Worm (Caenorhabditis elegans) whole organism, late embryonic: ENCODE data around the gene tax-6.

Source experiments
- C08G9.2 ChIP-seq: sonication (generic microtip); optimal IDR thresholded peaks from 2 replicates; lab custom pipeline; 2016; ENCODE audit warnings: mild to moderate bottlenecking, missing genetic modification characterization, moderate library complexity, missing compliant biosample characterization
- ama-1 ChIP-seq: fragments of 150-350 bp; optimal IDR thresholded peaks from 2 replicates; lab custom pipeline; 2014
- elt-2 ChIP-seq: sonication (generic microtip); optimal IDR thresholded peaks from 2 replicates; lab custom pipeline; 2016; ENCODE audit warnings: missing genetic modification reagents, missing genetic modification characterization, missing compliant biosample characterization
- nhr-11 ChIP-seq: fragments of 150-350 bp; optimal IDR thresholded peaks from 2 replicates; lab custom pipeline; 2014; ENCODE audit warnings: missing biosample characterization, missing genetic modification characterization
- pag-3 ChIP-seq: sonication (generic microtip); optimal IDR thresholded peaks from 2 replicates; lab custom pipeline; 2016; ENCODE audit warnings: missing compliant biosample characterization, missing genetic modification characterization, borderline replicate concordance

DNA sequence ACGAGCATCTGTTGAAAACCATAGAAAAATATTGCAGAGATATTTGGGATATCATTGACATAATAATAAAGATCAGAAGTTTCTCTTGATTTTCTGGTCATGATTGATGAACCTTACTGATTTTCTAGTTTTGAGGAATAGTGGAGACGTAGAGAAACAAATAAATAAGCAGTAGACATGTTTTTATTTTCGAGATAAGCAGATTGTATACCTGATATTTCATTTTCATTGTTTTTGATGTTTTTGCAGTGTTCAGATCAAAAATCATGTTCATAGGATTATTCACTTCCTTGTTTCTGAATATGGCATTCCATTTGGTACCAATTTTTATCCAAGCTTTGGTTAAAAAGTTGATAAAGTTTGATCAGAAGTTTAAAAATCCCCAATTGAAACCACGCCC is 37.2 kb upstream of the tax-6 start, which contains the start of gene T07G12.4:
- no peak for TF ChIP-seq pag-3 (tag; lab: Kevin White, UChicago)
- TF ChIP-seq ama-1, result no peak
- no peak for TF ChIP-seq nhr-11 (tag; lab: Kevin White, UChicago)
- TF ChIP-seq C08G9.2 (tag; lab: Kevin White, UChicago), result no peak
- no peak for TF ChIP-seq elt-2 (tag; lab: Kevin White, UChicago)
